Worm (Caenorhabditis elegans): ENCODE results near the gene spo-11.

ce11 chrIV:11109771-11110170 is 14.9 kb downstream of the spo-11 start, which contains the start of gene pigk-1:
- TF ChIP-seq ztf-11 (tag; optimal IDR thresholded peaks at IDR 0.05) (no peak), fos-1 (tag; optimal IDR thresholded peaks at IDR 0.05) (no peak), crh-2 (tag; optimal IDR thresholded peaks at IDR 0.05) (no peak), nhr-11 (tag; optimal IDR thresholded peaks at IDR 0.05) (no peak), unc-55 (GFP tag; optimal IDR thresholded peaks at IDR 0.05) (no peak), ztf-4 (tag; optimal IDR thresholded peaks at IDR 0.05) (no peak), elt-3 (tag; optimal IDR thresholded peaks at IDR 0.05) (no peak), alr-1 (tag; optimal IDR thresholded peaks at IDR 0.05) (no peak), nhr-23 (tag; optimal IDR thresholded peaks at IDR 0.05) (no peak), nhr-129 (tag; optimal IDR thresholded peaks at IDR 0.05) (no peak), egl-27 (tag; optimal IDR thresholded peaks at IDR 0.05) (no peak), peb-1 (tag; optimal IDR thresholded peaks at IDR 0.05) (no peak), ZK546.5 (tag; optimal IDR thresholded peaks at IDR 0.05) (no peak), ama-1 (optimal IDR thresholded peaks at IDR 0.05) (no peak)

Measured in whole organism, L2 larva.